Fruit fly (Drosophila melanogaster) whole organism, wandering third instar larva: ENCODE results near the gene CG13460.

ENCODE experiments used
- Abd-B ChIP-seq: fragments of >200 bp; optimal IDR thresholded peaks from 2 replicates; lab custom pipeline; 2017; ENCODE audit warnings: missing biosample characterization, missing genetic modification characterization
- CG32264 ChIP-seq: fragments of 200-800 bp; sonication (Bioruptor generic); optimal IDR thresholded peaks from 2 replicates; lab custom pipeline; 2016; ENCODE audit warnings: missing biosample characterization, missing genetic modification characterization
- CG9705 ChIP-seq: fragments of 200-800 bp; sonication (Bioruptor generic); optimal IDR thresholded peaks from 2 replicates; lab custom pipeline; 2018; ENCODE audit warnings: missing biosample characterization, mild to moderate bottlenecking, missing genetic modification characterization
- CrebA ChIP-seq: fragments of 200-800 bp; sonication (Bioruptor generic); optimal IDR thresholded peaks from 2 replicates; lab custom pipeline; 2016; ENCODE audit warnings: missing biosample characterization, mild to moderate bottlenecking, missing genetic modification characterization, borderline replicate concordance
- Dfd ChIP-seq: fragments of >200 bp; optimal IDR thresholded peaks from 2 replicates; lab custom pipeline; 2017; ENCODE audit warnings: missing biosample characterization, missing genetic modification characterization
- Dif ChIP-seq: fragments of 200-275, 200-300 bp; sonication (Bioruptor generic); optimal IDR thresholded peaks from 2 replicates; lab custom pipeline; 2018; ENCODE audit warnings: missing biosample characterization, missing genetic modification characterization; ENCODE audit not compliant: partially characterized antibody
- GATAd ChIP-seq: sonication (Bioruptor generic); optimal IDR thresholded peaks from 2 replicates; lab custom pipeline; 2016; ENCODE audit warnings: missing biosample characterization, missing genetic modification characterization
- HLH106 ChIP-seq: fragments of 200-800 bp; optimal IDR thresholded peaks from 3 replicates; lab custom pipeline; 2019; ENCODE audit warnings: missing biosample characterization, mild to moderate bottlenecking, missing genetic modification characterization, moderate library complexity
- Hnf4 ChIP-seq: fragments of 200-800 bp; sonication (Bioruptor generic); optimal IDR thresholded peaks from 2 replicates; lab custom pipeline; 2016; ENCODE audit warnings: missing biosample characterization, mild to moderate bottlenecking, missing genetic modification characterization
- Hr78 ChIP-seq: fragments of >200 bp; optimal IDR thresholded peaks from 2 replicates; lab custom pipeline; 2017; ENCODE audit warnings: missing biosample characterization, missing genetic modification characterization
- Hr83 ChIP-seq: fragments of 200-300 bp; sonication (Bioruptor generic); optimal IDR thresholded peaks from 2 replicates; lab custom pipeline; 2016; ENCODE audit warnings: missing biosample characterization, mild to moderate bottlenecking, missing genetic modification characterization, moderate library complexity; ENCODE audit not compliant: poor library complexity, severe bottlenecking
- Jra ChIP-seq: sonication (Bioruptor generic); optimal IDR thresholded peaks from 2 replicates; lab custom pipeline; 2016; ENCODE audit warnings: missing biosample characterization, missing genetic modification characterization
- Mio ChIP-seq: sonication (Bioruptor generic); optimal IDR thresholded peaks from 2 replicates; lab custom pipeline; 2016; ENCODE audit warnings: missing biosample characterization, missing genetic modification characterization
- Myc ChIP-seq: fragments of >200 bp; optimal IDR thresholded peaks from 2 replicates; lab custom pipeline; 2017
- N ChIP-seq: fragments of >200 bp; optimal IDR thresholded peaks from 2 replicates; lab custom pipeline; 2018; ENCODE audit warnings: missing biosample characterization, missing external identifiers, missing genetic modification characterization
- OdsH ChIP-seq: fragments of 200-800 bp; sonication (Bioruptor generic); optimal IDR thresholded peaks from 2 replicates; lab custom pipeline; 2016; ENCODE audit warnings: missing biosample characterization, mild to moderate bottlenecking, missing genetic modification characterization
- Rel ChIP-seq, 2 experiments: fragments of 200-800 bp; sonication (Bioruptor generic) in 1 of 2; optimal IDR thresholded peaks; 2 replicates in 1 of 2; 3 replicates in 1 of 2; lab custom pipeline; 2016 to 2019; ENCODE audit warnings: mild to moderate bottlenecking in 2 of 2, missing biosample characterization in 2 of 2, missing genetic modification characterization in 2 of 2, moderate library complexity in 1 of 2
- Sp1 ChIP-seq: fragments of 200-800 bp; sonication (Bioruptor generic); optimal IDR thresholded peaks from 3 replicates; lab custom pipeline; 2019; ENCODE audit warnings: missing biosample characterization, mild to moderate bottlenecking, missing genetic modification characterization, moderate library complexity
- Vsx2 ChIP-seq: fragments of 200-300, 225-300 bp; sonication (Bioruptor generic); optimal IDR thresholded peaks from 2 replicates; lab custom pipeline; 2018; ENCODE audit warnings: missing biosample characterization, missing genetic modification characterization; ENCODE audit not compliant: partially characterized antibody
- br ChIP-seq: fragments of 200-800 bp; sonication (Bioruptor generic); optimal IDR thresholded peaks from 2 replicates; lab custom pipeline; 2016; ENCODE audit warnings: missing biosample characterization, missing genetic modification characterization
- brk ChIP-seq: fragments of 200-800 bp; sonication (Bioruptor generic); optimal IDR thresholded peaks from 2 replicates; lab custom pipeline; 2016; ENCODE audit warnings: missing biosample characterization, mild to moderate bottlenecking, missing genetic modification characterization
- dl ChIP-seq, 2 experiments: fragments of 175-275, 200-275 bp in 1 of 2; fragments of 200-275 bp in 1 of 2; sonication (Bioruptor generic); optimal IDR thresholded peaks; lab custom pipeline; 2018; ENCODE audit warnings: mild to moderate bottlenecking in 2 of 2, missing biosample characterization in 2 of 2, missing genetic modification characterization in 2 of 2, moderate library complexity in 2 of 2; ENCODE audit not compliant: partially characterized antibody in 2 of 2, insufficient read depth in 1 of 2
- dmrt93B ChIP-seq: fragments of 200-800 bp; sonication (Bioruptor generic); optimal IDR thresholded peaks from 2 replicates; lab custom pipeline; 2018; ENCODE audit warnings: missing biosample characterization, mild to moderate bottlenecking, missing genetic modification characterization
- dsf ChIP-seq: sonication (Bioruptor generic); optimal IDR thresholded peaks from 2 replicates; lab custom pipeline; 2016; ENCODE audit warnings: missing biosample characterization, missing genetic modification characterization, borderline replicate concordance
- ey ChIP-seq: fragments of 200-800 bp; sonication (Bioruptor generic); optimal IDR thresholded peaks from 2 replicates; lab custom pipeline; 2016; ENCODE audit warnings: missing biosample characterization, missing genetic modification characterization
- foxo ChIP-seq, 2 experiments: fragments of 200-800 bp; sonication (Bioruptor generic); optimal IDR thresholded peaks; 2 replicates in 1 of 2; 3 replicates in 1 of 2; lab custom pipeline; 2016 to 2017; ENCODE audit warnings: missing biosample characterization in 2 of 2, missing genetic modification characterization in 2 of 2
- fru ChIP-seq: fragments of 200-800 bp; sonication (Bioruptor generic); optimal IDR thresholded peaks from 3 replicates; lab custom pipeline; 2016; ENCODE audit warnings: missing biosample characterization, mild to moderate bottlenecking, missing genetic modification characterization
- h ChIP-seq: fragments of 200-800 bp; sonication (Bioruptor generic); optimal IDR thresholded peaks from 3 replicates; lab custom pipeline; 2016; ENCODE audit warnings: missing biosample characterization, mild to moderate bottlenecking, missing genetic modification characterization
- jim ChIP-seq: fragments of 175-275, 200-325 bp; sonication (Bioruptor generic); optimal IDR thresholded peaks from 2 replicates; lab custom pipeline; 2016; ENCODE audit warnings: missing biosample characterization, mild to moderate bottlenecking, missing genetic modification characterization
- lola ChIP-seq: fragments of >200 bp; optimal IDR thresholded peaks from 2 replicates; lab custom pipeline; 2017; ENCODE audit warnings: missing biosample characterization, missing genetic modification characterization
- pan ChIP-seq: fragments of >200 bp; optimal IDR thresholded peaks from 2 replicates; lab custom pipeline; 2017
- psq ChIP-seq: fragments of 200-800 bp; sonication (Bioruptor generic); optimal IDR thresholded peaks from 3 replicates; lab custom pipeline; 2017; ENCODE audit warnings: missing biosample characterization, mild to moderate bottlenecking, missing genetic modification characterization, moderate library complexity
- rgr ChIP-seq: fragments of 200-800 bp; sonication (Bioruptor generic); optimal IDR thresholded peaks from 3 replicates; lab custom pipeline; 2016; ENCODE audit warnings: missing biosample characterization, mild to moderate bottlenecking, missing genetic modification characterization
- sage ChIP-seq: fragments of 200-800 bp; sonication (Bioruptor generic); optimal IDR thresholded peaks from 2 replicates; lab custom pipeline; 2016; ENCODE audit warnings: missing biosample characterization, mild to moderate bottlenecking, missing genetic modification characterization
- sv ChIP-seq: fragments of 200-800 bp; sonication (Bioruptor generic); optimal IDR thresholded peaks from 3 replicates; lab custom pipeline; 2016; ENCODE audit warnings: missing biosample characterization, missing genetic modification characterization
- tai ChIP-seq: sonication (Bioruptor generic); optimal IDR thresholded peaks from 2 replicates; lab custom pipeline; 2016; ENCODE audit warnings: missing biosample characterization, missing genetic modification characterization
- usp ChIP-seq: fragments of >200 bp; optimal IDR thresholded peaks from 2 replicates; lab custom pipeline; 2017; ENCODE audit warnings: missing biosample characterization, missing genetic modification characterization
- woc ChIP-seq: sonication (Bioruptor generic); optimal IDR thresholded peaks from 2 replicates; lab custom pipeline; 2016; ENCODE audit warnings: missing biosample characterization, mild to moderate bottlenecking, missing genetic modification characterization

The CG13460 gene

DNA sequence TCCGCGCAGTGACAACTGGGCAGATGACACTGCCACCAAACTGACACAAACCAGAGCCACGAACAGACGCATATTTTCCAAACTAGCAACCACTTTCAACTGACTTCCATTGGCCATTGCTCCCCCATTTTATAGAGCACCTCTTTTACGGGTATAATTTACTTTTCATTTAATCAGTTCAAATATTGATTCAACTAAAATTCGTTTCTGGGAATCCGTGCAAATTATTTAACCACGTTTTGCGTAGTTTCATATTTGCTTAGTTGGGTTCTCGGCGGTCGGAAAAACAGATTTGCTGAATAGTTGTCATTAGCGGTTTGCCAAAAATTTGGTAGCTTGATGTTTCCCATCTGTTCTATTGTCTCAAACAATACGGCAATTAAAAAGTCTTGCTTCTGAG lies at the start of gene CG13460:
Gene CG13460, minus strand, starts transcription at position 101 of the 400 bp plus-strand sequence.
- no peak for TF ChIP-seq tai (GFP tag; lab: Kevin White, UChicago)
- no peak for TF ChIP-seq Abd-B (GFP tag; lab: Kevin White, UChicago)
- no peak for TF ChIP-seq foxo (GFP tag; optimal IDR thresholded peaks at IDR 0.05; lab: Kevin White, UChicago)
- TF ChIP-seq Mio, result no peak
- no peak for TF ChIP-seq Vsx2 (GFP tag; lab: Kevin White, UChicago)

DNA sequence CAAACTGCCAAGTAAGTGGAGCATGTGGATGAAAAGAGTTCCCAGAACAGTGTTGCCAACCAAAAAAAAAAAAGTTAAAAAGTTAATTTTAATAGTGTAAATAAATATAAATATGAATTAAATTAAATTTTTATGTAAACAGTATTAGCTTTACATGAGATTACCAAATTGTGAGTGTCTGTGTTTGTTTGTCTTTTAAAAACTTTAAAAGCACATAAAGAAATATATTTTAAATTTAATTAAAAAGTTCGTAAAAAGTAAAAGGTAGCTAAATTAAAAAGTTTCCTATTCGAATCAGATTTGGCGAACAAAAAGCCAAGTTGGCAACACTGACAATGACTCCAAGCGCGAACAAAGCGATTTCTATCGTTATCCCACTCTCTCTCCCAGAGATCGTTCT lies 47.4 kb upstream of the CG13460 start:
- TF ChIP-seq tai (GFP tag; lab: Kevin White, UChicago), result no peak
- no peak for TF ChIP-seq fru (GFP tag; lab: Kevin White, UChicago)
- TF ChIP-seq Vsx2 (GFP tag; lab: Kevin White, UChicago), result no peak
- no peak for TF ChIP-seq sv
- TF ChIP-seq sage (GFP tag; lab: Kevin White, UChicago), result no peak
- no peak for TF ChIP-seq Abd-B (GFP tag; lab: Kevin White, UChicago)
- TF ChIP-seq Myc (lab: Kevin White, UChicago), result peak; percentile 47
- no peak for TF ChIP-seq dmrt93B (GFP tag; lab: Kevin White, UChicago)
- peak; percentile 40 for TF ChIP-seq HLH106
- no peak for TF ChIP-seq brk (GFP tag; lab: Kevin White, UChicago)
- TF ChIP-seq, all 38 proteins: peak for 2

DNA sequence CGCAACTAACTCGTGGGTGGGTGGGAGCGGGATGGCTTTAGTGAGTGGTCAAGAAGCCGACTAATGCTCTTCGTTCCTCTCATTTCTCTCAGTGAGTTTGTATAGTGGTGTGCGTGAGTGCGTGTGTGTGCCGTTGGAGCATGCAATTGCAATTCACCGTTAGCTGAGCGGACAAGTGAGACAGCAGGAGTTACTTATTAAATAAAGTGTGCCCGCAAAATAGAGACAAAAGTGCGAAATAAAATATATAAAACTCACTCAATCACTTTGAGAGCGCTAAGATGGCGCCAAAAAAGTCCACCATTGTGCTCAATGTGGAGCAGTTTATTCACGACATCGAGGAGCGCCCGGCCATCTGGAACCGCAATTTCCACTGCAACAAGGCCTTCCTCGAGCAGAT lies 47.0 kb upstream of the CG13460 start:
- no peak for TF ChIP-seq Dif (GFP tag; lab: Kevin White, UChicago)
- no peak for TF ChIP-seq jim (GFP tag; lab: Kevin White, UChicago)
- TF ChIP-seq dsf (GFP tag; lab: Kevin White, UChicago), result no peak
- TF ChIP-seq, all 38 proteins: peak for 0

DNA sequence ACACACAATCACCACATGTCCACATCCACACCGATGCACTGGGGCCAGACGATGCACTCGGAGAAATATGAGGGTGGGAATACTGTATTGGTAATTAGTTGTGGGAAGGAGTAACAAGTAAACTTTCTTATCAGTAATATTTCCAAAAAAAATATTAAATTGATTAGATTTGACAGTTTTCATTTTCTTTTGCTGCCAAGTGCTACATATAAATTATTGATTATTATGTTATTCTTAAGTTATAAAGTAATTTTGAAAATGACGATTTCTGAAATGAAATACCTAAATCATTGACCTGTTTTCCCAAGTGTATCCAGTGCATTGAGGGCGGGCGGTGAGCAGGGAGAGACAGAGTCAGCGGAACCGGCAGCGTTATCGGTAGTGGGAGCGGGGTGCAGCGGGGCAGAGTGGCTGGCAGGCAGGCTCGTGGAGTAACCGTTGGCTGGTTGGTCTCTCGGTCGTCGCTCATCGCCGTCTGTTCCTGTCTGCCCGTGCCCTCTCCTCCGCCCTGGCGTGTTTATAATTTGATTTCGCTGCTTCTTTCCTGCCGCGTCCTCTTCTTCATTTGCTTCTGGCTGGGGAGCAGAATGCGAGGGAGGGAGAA lies 46.4 kb upstream of the CG13460 start:
- TF ChIP-seq Myc (lab: Kevin White, UChicago) (no peak), Sp1 (GFP tag; lab: Kevin White, UChicago) (peak; percentile 97), ey (GFP tag; lab: Kevin White, UChicago) (peak; percentile 92), CG9705 (GFP tag; lab: Kevin White, UChicago) (peak; percentile 92), tai (GFP tag; lab: Kevin White, UChicago) (peak; percentile 83), lola (GFP tag; lab: Kevin White, UChicago) (no peak), Hr78 (GFP tag; lab: Kevin White, UChicago) (no peak), Abd-B (GFP tag; lab: Kevin White, UChicago) (no peak), CrebA (GFP tag; lab: Kevin White, UChicago) (no peak), OdsH (GFP tag; lab: Kevin White, UChicago) (peak; percentile 94), psq (GFP tag; lab: Kevin White, UChicago) (peak; percentile 96), dsf (GFP tag; lab: Kevin White, UChicago) (peak; percentile 76), HLH106 (peak; percentile 96), Rel (GFP tag; optimal IDR thresholded peaks at IDR 0.05; lab: Kevin White, UChicago) (peak; percentile 88), Rel (tag; optimal IDR thresholded peaks at IDR 0.05; lab: Kevin White, UChicago) (peak; percentile 47), CG32264 (GFP tag; lab: Kevin White, UChicago) (peak; percentile 72), Hnf4 (GFP tag; lab: Kevin White, UChicago) (peak; percentile 81), Mio (peak; percentile 40), GATAd (no peak), Vsx2 (GFP tag; lab: Kevin White, UChicago) (no peak), Dif (GFP tag; lab: Kevin White, UChicago) (peak; percentile 12), fru (GFP tag; lab: Kevin White, UChicago) (peak; percentile 95), brk (GFP tag; lab: Kevin White, UChicago) (peak; percentile 93), rgr (GFP tag; lab: Kevin White, UChicago) (peak; percentile 93), usp (GFP tag; lab: Kevin White, UChicago) (no peak), foxo (GFP tag; optimal IDR thresholded peaks at IDR 0.05; lab: Kevin White, UChicago) (peak in 1 of 2 experiments; percentile 95), sv (no peak), N (GFP tag; lab: Kevin White, UChicago) (no peak), woc (peak; percentile 97), h (GFP tag; lab: Kevin White, UChicago) (peak; percentile 94), Hr83 (GFP tag; lab: Kevin White, UChicago) (peak; percentile 9), sage (GFP tag; lab: Kevin White, UChicago) (peak; percentile 61), pan (lab: Kevin White, UChicago) (no peak), jim (GFP tag; lab: Kevin White, UChicago) (no peak), Jra (GFP tag; lab: Kevin White, UChicago) (peak; percentile 85), dl (GFP tag; optimal IDR thresholded peaks at IDR 0.05; lab: Kevin White, UChicago; ENCODE audit: insufficient read depth in 1 of 2, partially characterized antibody in 2 of 2) (peak in 1 of 2 experiments; percentile 17), dmrt93B (GFP tag; lab: Kevin White, UChicago) (peak; percentile 94), Dfd (GFP tag; lab: Kevin White, UChicago) (no peak), br (GFP tag; lab: Kevin White, UChicago) (peak; percentile 91)
- TF ChIP-seq, all 38 proteins: peak for 25
